Fruit fly (Drosophila melanogaster): Measurements from ENCODE around the gene MagR.
A peak's percentile ranks its signal among the peaks of the same experiment; 100 is the strongest.

The MagR gene

DNA sequence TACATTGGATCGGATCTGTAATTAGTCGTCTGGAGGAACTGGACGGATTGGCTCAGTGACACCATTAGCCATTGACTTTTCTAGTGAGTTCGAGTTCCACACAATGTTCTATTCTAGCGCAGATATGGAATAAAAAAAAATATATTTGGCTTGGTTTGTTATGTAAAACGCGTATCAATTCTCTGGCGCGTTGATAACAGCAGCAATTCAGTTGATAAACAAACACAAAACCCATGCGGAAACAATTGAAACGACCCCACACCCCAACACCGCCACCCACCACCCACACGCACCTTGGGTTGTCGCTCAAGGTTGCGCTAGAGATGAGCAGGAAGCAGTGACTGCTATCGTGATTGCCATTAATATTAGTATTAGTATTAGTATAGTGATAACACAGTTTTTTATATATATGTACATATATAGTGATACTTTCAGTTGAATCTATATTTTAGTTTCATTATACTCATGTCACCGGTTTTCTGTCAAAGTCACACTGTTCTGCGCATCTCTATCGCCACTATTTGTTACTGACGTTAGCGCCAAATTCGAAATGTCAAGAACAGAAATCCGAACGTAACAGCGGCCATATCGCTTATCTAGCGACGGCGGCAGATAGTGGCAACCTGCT, 36.4 kb upstream of the MagR start (continued):
- TF ChIP-seq Med (GFP tag) (peak; percentile 91), CG2202 (tag; optimal IDR thresholded peaks at IDR 0.05) (peak; percentile 56), CG13775 (GFP tag; optimal IDR thresholded peaks at IDR 0.05) (peak; percentile 90), Max (GFP tag; optimal IDR thresholded peaks at IDR 0.05) (peak; percentile 84), CG18262 (tag; optimal IDR thresholded peaks at IDR 0.05) (peak; percentile 87), CG4617 (GFP tag; optimal IDR thresholded peaks at IDR 0.05; ENCODE audit: borderline replicate concordance) (peak; percentile 77), knrl (GFP tag; IDR thresholded peaks at IDR 0.05; ENCODE audit: partially characterized antibody) (peak; percentile 41; the same call in 2 of the 3 replicates), corto (GFP tag; optimal IDR thresholded peaks at IDR 0.05) (peak; percentile 46), CG42726 (GFP tag; IDR thresholded peaks at IDR 0.05; ENCODE audit: partially characterized antibody) (0 out of 2 replicates have a peak, but pooled peaks have one; percentile 42), chn (GFP tag; optimal IDR thresholded peaks at IDR 0.05) (peak; percentile 87), CG6854 (GFP tag; optimal IDR thresholded peaks at IDR 0.05) (peak; percentile 90), aop (GFP tag; IDR thresholded peaks at IDR 0.05) (peak; percentile 70), CG13894 (tag; optimal IDR thresholded peaks at IDR 0.05) (peak; percentile 96), eyg (GFP tag; optimal IDR thresholded peaks at IDR 0.05) (no peak), Six4 (GFP tag; optimal IDR thresholded peaks at IDR 0.05) (peak; percentile 84), Ets97D (GFP tag; optimal IDR thresholded peaks at IDR 0.05) (no peak), tap (tag; optimal IDR thresholded peaks at IDR 0.05) (peak; percentile 90), Abd-B (GFP tag; optimal IDR thresholded peaks at IDR 0.05) (peak; percentile 89), Scr (GFP tag; IDR thresholded peaks at IDR 0.05; ENCODE audit: partially characterized antibody) (peak; percentile 56), tin (GFP tag; optimal IDR thresholded peaks at IDR 0.05) (peak; percentile 93), CG6765 (GFP tag; optimal IDR thresholded peaks at IDR 0.05) (peak; percentile 70), CG17359 (tag; optimal IDR thresholded peaks at IDR 0.05) (peak; percentile 94), pfk (GFP tag; optimal IDR thresholded peaks at IDR 0.05) (peak; percentile 34), cad (GFP tag; optimal IDR thresholded peaks at IDR 0.05) (no peak), Hr51 (GFP tag; optimal IDR thresholded peaks at IDR 0.05) (peak; percentile 31 to 88), sisA (GFP tag; IDR thresholded peaks at IDR 0.05) (peak; percentile 95), onecut (GFP tag; IDR thresholded peaks at IDR 0.05) (peak; percentile 76), Dip2 (GFP tag; IDR thresholded peaks at IDR 0.05) (peak; percentile 62), CG3995 (GFP tag; optimal IDR thresholded peaks at IDR 0.05) (peak; percentile 99), CG9817 (tag; optimal IDR thresholded peaks at IDR 0.05) (peak; percentile 93), CG2875 (GFP tag; optimal IDR thresholded peaks at IDR 0.05) (peak; percentile 77), CG8944 (GFP tag; optimal IDR thresholded peaks at IDR 0.05) (peak; percentile 14), psq (GFP tag; optimal IDR thresholded peaks at IDR 0.05) (peak; percentile 63), ab (GFP tag; optimal IDR thresholded peaks at IDR 0.05) (peak; percentile 24), run (tag; optimal IDR thresholded peaks at IDR 0.05) (peak; percentile 72), scrt (GFP tag; optimal IDR thresholded peaks at IDR 0.05) (peak; percentile 91), toy (GFP tag; IDR thresholded peaks at IDR 0.05) (peak; percentile 77), Antp (GFP tag; optimal IDR thresholded peaks at IDR 0.05) (peak; percentile 16), CG11504 (tag; optimal IDR thresholded peaks at IDR 0.05) (peak; percentile 94), CG10321 (GFP tag; IDR thresholded peaks at IDR 0.05) (peak; percentile 44; the same call in 1 of the 2 replicates), Deaf1 (tag; optimal IDR thresholded peaks at IDR 0.05) (peak; percentile 76), CG1832 (GFP tag; optimal IDR thresholded peaks at IDR 0.05) (no peak), crc (GFP tag; optimal IDR thresholded peaks at IDR 0.05) (no peak), Nf-YC (tag; optimal IDR thresholded peaks at IDR 0.05) (peak; percentile 76), wek (GFP tag; optimal IDR thresholded peaks at IDR 0.05) (no peak), unpg (GFP tag; optimal IDR thresholded peaks at IDR 0.05) (peak; percentile 94), CG10431 (GFP tag; optimal IDR thresholded peaks at IDR 0.05) (peak; percentile 36), cwo (GFP tag; optimal IDR thresholded peaks at IDR 0.05) (peak; percentile 94), Kr (GFP tag; optimal IDR thresholded peaks at IDR 0.05) (no peak)

Measured in whole organism, embryonic.